Fruit fly (Drosophila melanogaster) whole organism, embryonic: ENCODE results near the gene UQCR-14.
A peak's percentile ranks its signal among the peaks of the same experiment; 100 is the strongest.

Experiments
- Abd-B ChIP-seq: fragments of 200-800 bp; sonication (Bioruptor generic); optimal IDR thresholded peaks from 2 replicates; lab custom pipeline; 2018; ENCODE audit warnings: missing biosample characterization, mild to moderate bottlenecking, missing genetic modification characterization, moderate library complexity
- Asciz ChIP-seq: fragments of 200-800 bp; sonication (Bioruptor generic); optimal IDR thresholded peaks from 2 replicates; lab custom pipeline; 2017; ENCODE audit warnings: missing biosample characterization, mild to moderate bottlenecking, missing genetic modification characterization, missing genetic modification reagents
- Atf3 ChIP-seq: fragments of 200-800 bp; sonication (Bioruptor generic); optimal IDR thresholded peaks from 3 replicates; lab custom pipeline; 2016; ENCODE audit warnings: missing biosample characterization, missing genetic modification characterization
- Awh ChIP-seq: fragments of 200-800 bp; sonication (Bioruptor generic); IDR thresholded peaks from 2 replicates; pipeline ENCODE4, ENCODE4 v1.3.6; 2022; ENCODE audit warnings: missing biosample characterization, missing genetic modification characterization
- Bgb ChIP-seq: fragments of 200-800 bp; sonication (Bioruptor generic); IDR thresholded peaks from 2 replicates; pipeline ENCODE4 v1.3.6; 2022; ENCODE audit warnings: missing biosample characterization, missing genetic modification characterization; ENCODE audit not compliant: partially characterized antibody
- Bteb2 ChIP-seq: fragments of 200-800 bp; sonication (Bioruptor generic); optimal IDR thresholded peaks from 2 replicates; lab custom pipeline; 2016; ENCODE audit warnings: missing biosample characterization, missing genetic modification characterization
- CG10209 ChIP-seq: fragments of 200-800 bp; sonication (Bioruptor generic); optimal IDR thresholded peaks from 3 replicates; lab custom pipeline; 2017; ENCODE audit warnings: missing biosample characterization, mild to moderate bottlenecking, missing genetic modification characterization, missing genetic modification reagents
- CG10274 ChIP-seq: fragments of 200-800 bp; sonication (Bioruptor generic); optimal IDR thresholded peaks from 3 replicates; lab custom pipeline; 2017; ENCODE audit warnings: missing biosample characterization, mild to moderate bottlenecking, missing genetic modification characterization
- CG10462 ChIP-seq: fragments of 200-800 bp; sonication (Bioruptor generic); optimal IDR thresholded peaks from 2 replicates; lab custom pipeline; 2016; ENCODE audit warnings: missing biosample characterization, missing genetic modification characterization
- CG12299 ChIP-seq: fragments of 200-800 bp; sonication (Bioruptor generic); optimal IDR thresholded peaks from 2 replicates; lab custom pipeline; 2018; ENCODE audit warnings: missing biosample characterization, mild to moderate bottlenecking, missing genetic modification characterization
- CG14014 ChIP-seq: fragments of 200-800 bp; sonication (Bioruptor generic); IDR thresholded peaks from 2 replicates; pipeline ENCODE4 v1.3.6; 2022; ENCODE audit warnings: missing biosample characterization, missing genetic modification characterization
- CG14710 ChIP-seq: fragments of 200-800 bp; sonication (Bioruptor generic); optimal IDR thresholded peaks from 3 replicates; lab custom pipeline; 2019; ENCODE audit warnings: missing biosample characterization, mild to moderate bottlenecking, missing genetic modification characterization, moderate library complexity
- CG16863 ChIP-seq: fragments of 200-800 bp; sonication (Bioruptor generic); optimal IDR thresholded peaks from 3 replicates; lab custom pipeline; 2016; ENCODE audit warnings: missing biosample characterization, missing genetic modification characterization
- CG17186 ChIP-seq: fragments of 200-800 bp; sonication (Bioruptor generic); optimal IDR thresholded peaks from 3 replicates; lab custom pipeline; 2017; ENCODE audit warnings: missing biosample characterization, missing genetic modification reagents, missing genetic modification characterization
- CG17328 ChIP-seq: fragments of 200-800 bp; sonication (Bioruptor generic); IDR thresholded peaks from 2 replicates; pipeline ENCODE4 v1.3.6; 2022; ENCODE audit warnings: missing biosample characterization, missing genetic modification characterization
- CG30020 ChIP-seq: fragments of 200-800 bp; optimal IDR thresholded peaks from 2 replicates; lab custom pipeline; 2019; ENCODE audit warnings: missing biosample characterization, mild to moderate bottlenecking, missing genetic modification characterization, moderate library complexity
- CG33213 ChIP-seq: fragments of 200-800 bp; sonication (Bioruptor generic); optimal IDR thresholded peaks from 3 replicates; lab custom pipeline; 2016; ENCODE audit warnings: missing biosample characterization, missing genetic modification characterization
- CG33557 ChIP-seq: fragments of 200-800 bp; sonication (Bioruptor generic); optimal IDR thresholded peaks from 2 replicates; lab custom pipeline; 2019; ENCODE audit warnings: missing biosample characterization, mild to moderate bottlenecking, missing genetic modification characterization, moderate library complexity
- CG3838 ChIP-seq: fragments of 200-800 bp; sonication (Bioruptor generic); optimal IDR thresholded peaks from 3 replicates; lab custom pipeline; 2016; ENCODE audit warnings: missing biosample characterization, missing genetic modification characterization
- CG6654 ChIP-seq: fragments of 200-800 bp; sonication (Bioruptor generic); optimal IDR thresholded peaks from 2 replicates; lab custom pipeline; 2017; ENCODE audit warnings: missing biosample characterization, mild to moderate bottlenecking, missing genetic modification characterization
- CG7745 ChIP-seq: fragments of 200-800 bp; sonication (Bioruptor generic); optimal IDR thresholded peaks from 2 replicates; lab custom pipeline; 2018; ENCODE audit warnings: missing biosample characterization, mild to moderate bottlenecking, missing genetic modification characterization, moderate library complexity
- CG7928 ChIP-seq: fragments of 200-800 bp; sonication (Bioruptor generic); optimal IDR thresholded peaks from 2 replicates; lab custom pipeline; 2017; ENCODE audit warnings: missing biosample characterization, mild to moderate bottlenecking, missing genetic modification characterization
- CG8388 ChIP-seq: fragments of 200-800 bp; sonication (Bioruptor generic); optimal IDR thresholded peaks from 2 replicates; lab custom pipeline; 2019; ENCODE audit warnings: missing biosample characterization, mild to moderate bottlenecking, missing genetic modification characterization, moderate library complexity
- CG9932 ChIP-seq: fragments of 200-800 bp; sonication (Bioruptor generic); IDR thresholded peaks from 2 replicates; pipeline ENCODE4 v1.3.6; 2022; ENCODE audit warnings: missing biosample characterization, missing genetic modification characterization
- D19A ChIP-seq: fragments of 200-800 bp; optimal IDR thresholded peaks from 3 replicates; lab custom pipeline; 2019; ENCODE audit warnings: missing biosample characterization, mild to moderate bottlenecking, missing genetic modification characterization, moderate library complexity
- HLH4C ChIP-seq: fragments of 200-800 bp; sonication (Bioruptor generic); IDR thresholded peaks from 3 replicates; pipeline ENCODE4 v1.3.6; 2022; ENCODE audit warnings: missing biosample characterization, missing genetic modification characterization; ENCODE audit not compliant: partially characterized antibody
- Hr78 ChIP-seq, 2 experiments: fragments of 200-800 bp in 1 of 2; fragments of >200 bp in 1 of 2; sonication (Bioruptor generic) in 1 of 2; optimal IDR thresholded peaks; 2 replicates each; lab custom pipeline; 2017 to 2019; ENCODE audit warnings: missing biosample characterization in 2 of 2, missing genetic modification characterization in 2 of 2, mild to moderate bottlenecking in 1 of 2, moderate library complexity in 1 of 2
- Meics ChIP-seq: fragments of 200-800 bp; sonication (Bioruptor generic); optimal IDR thresholded peaks from 2 replicates; lab custom pipeline; 2017; ENCODE audit warnings: missing biosample characterization, mild to moderate bottlenecking, missing genetic modification characterization
- Nf-YC ChIP-seq: fragments of 200-800 bp; optimal IDR thresholded peaks from 3 replicates; lab custom pipeline; 2019; ENCODE audit warnings: missing biosample characterization, mild to moderate bottlenecking, missing genetic modification characterization, moderate library complexity
- Sin3A ChIP-seq: fragments of >200 bp; optimal IDR thresholded peaks from 2 replicates; lab custom pipeline; 2018
- Xbp1 ChIP-seq: fragments of 200-800 bp; sonication (Bioruptor generic); optimal IDR thresholded peaks from 3 replicates; lab custom pipeline; 2016; ENCODE audit warnings: missing biosample characterization, mild to moderate bottlenecking, missing genetic modification characterization
- ara ChIP-seq: fragments of 200-800 bp; sonication (Bioruptor generic); IDR thresholded peaks from 2 replicates; pipeline ENCODE4 v1.3.6; 2022; ENCODE audit warnings: missing biosample characterization, missing genetic modification characterization
- cato ChIP-seq: fragments of 200-800 bp; sonication (Bioruptor generic); optimal IDR thresholded peaks from 2 replicates; lab custom pipeline; 2016; ENCODE audit warnings: missing biosample characterization, missing genetic modification characterization, borderline replicate concordance
- dm ChIP-seq: fragments of 200-800 bp; sonication (Bioruptor generic); optimal IDR thresholded peaks from 3 replicates; lab custom pipeline; 2016; ENCODE audit warnings: missing biosample characterization, missing genetic modification characterization
- dmrt99B ChIP-seq: fragments of 200-800 bp; sonication (Bioruptor generic); optimal IDR thresholded peaks from 2 replicates; lab custom pipeline; 2018; ENCODE audit warnings: missing biosample characterization, mild to moderate bottlenecking, missing genetic modification characterization, moderate library complexity
- esg ChIP-seq: fragments of 200-800 bp; sonication (Bioruptor generic); conservative IDR thresholded peaks from 2 replicates; pipeline ENCODE4 v1.3.6; 2022; ENCODE audit warnings: missing biosample characterization, missing genetic modification characterization
- fd102C ChIP-seq: fragments of 200-800 bp; sonication (Bioruptor generic); optimal IDR thresholded peaks from 2 replicates; lab custom pipeline; 2018; ENCODE audit warnings: missing biosample characterization, mild to moderate bottlenecking, missing genetic modification characterization, moderate library complexity
- fu2 ChIP-seq: fragments of 200-800 bp; sonication (Bioruptor generic); optimal IDR thresholded peaks from 2 replicates; lab custom pipeline; 2016; ENCODE audit warnings: missing biosample characterization, missing genetic modification characterization
- gce ChIP-seq: fragments of 200-800 bp; sonication (Bioruptor generic); IDR thresholded peaks from 3 replicates; pipeline ENCODE4 v1.3.6; 2022; ENCODE audit warnings: missing biosample characterization, missing genetic modification characterization
- gsb-n ChIP-seq: fragments of 200-800 bp; sonication (Bioruptor generic); optimal IDR thresholded peaks from 3 replicates; lab custom pipeline; 2018; ENCODE audit warnings: missing biosample characterization, mild to moderate bottlenecking, missing genetic modification characterization
- h ChIP-seq: fragments of >200 bp; optimal IDR thresholded peaks from 2 replicates; lab custom pipeline; 2017
- hth ChIP-seq: fragments of >200 bp; optimal IDR thresholded peaks from 2 replicates; lab custom pipeline; 2017; ENCODE audit warnings: inconsistent platforms
- jumu ChIP-seq: fragments of 200-800 bp; sonication (Bioruptor generic); optimal IDR thresholded peaks from 3 replicates; lab custom pipeline; 2016; ENCODE audit warnings: missing biosample characterization, missing genetic modification characterization
- kay ChIP-seq: fragments of 200-800 bp; sonication (Bioruptor generic); optimal IDR thresholded peaks from 2 replicates; lab custom pipeline; 2016; ENCODE audit warnings: missing biosample characterization, missing genetic modification characterization
- pb ChIP-seq: fragments of 200-800 bp; sonication (Bioruptor generic); optimal IDR thresholded peaks from 3 replicates; lab custom pipeline; 2016; ENCODE audit warnings: missing biosample characterization, missing genetic modification characterization
- row ChIP-seq: fragments of 200-800 bp; sonication (Bioruptor generic); IDR thresholded peaks from 3 replicates; pipeline ENCODE4 v1.3.6; 2022; ENCODE audit warnings: missing biosample characterization, missing genetic modification characterization
- slp2 ChIP-seq: fragments of 200-800 bp; sonication (Bioruptor generic); optimal IDR thresholded peaks from 2 replicates; lab custom pipeline; 2016; ENCODE audit warnings: missing biosample characterization, missing genetic modification characterization
- sna ChIP-seq: fragments of 200-800 bp; sonication (Bioruptor generic); IDR thresholded peaks from 2 replicates; pipeline ENCODE4 v1.3.6; 2022; ENCODE audit warnings: missing biosample characterization, missing genetic modification characterization; ENCODE audit not compliant: partially characterized antibody
- sqz ChIP-seq: fragments of 200-800 bp; sonication (Bioruptor generic); optimal IDR thresholded peaks from 3 replicates; lab custom pipeline; 2018; ENCODE audit warnings: missing biosample characterization, mild to moderate bottlenecking, missing genetic modification characterization
- vvl ChIP-seq: fragments of 200-800 bp; sonication (Bioruptor generic); IDR thresholded peaks from 2 replicates; pipeline ENCODE4 v1.3.6; 2022; ENCODE audit warnings: missing biosample characterization, missing genetic modification characterization
- wor ChIP-seq: fragments of 200-800 bp; sonication (Bioruptor generic); IDR thresholded peaks from 2 replicates; pipeline ENCODE4 v1.3.6; 2022; ENCODE audit warnings: missing biosample characterization, missing genetic modification characterization
- zfh2 ChIP-seq: fragments of 200-800 bp; sonication (Bioruptor generic); optimal IDR thresholded peaks from 2 replicates; lab custom pipeline; 2016; ENCODE audit warnings: missing biosample characterization, missing genetic modification characterization

Gene UQCR-14

dm6 chrX:16275854-16276338 is 10.2 kb upstream of the UQCR-14 start, which contains the start of the genes kat80 and Prosalpha4 (continued):
- no peak for TF ChIP-seq hth (lab: Kevin White, UChicago)
- no peak for TF ChIP-seq CG12299 (tag; lab: Kevin White, UChicago)
- no peak for TF ChIP-seq wor (GFP tag; lab: Robert Waterston, UW)
- TF ChIP-seq Xbp1, result peak; percentile 31
- TF ChIP-seq jumu (GFP tag; lab: Kevin White, UChicago), result no peak
- no peak for TF ChIP-seq dm (GFP tag; lab: Kevin White, UChicago)
- TF ChIP-seq kay, result no peak
- TF ChIP-seq pb, result no peak
- TF ChIP-seq Nf-YC, result peak; percentile 58
- no peak for TF ChIP-seq Hr78 (GFP tag; optimal IDR thresholded peaks at IDR 0.05; lab: Kevin White, UChicago)
- TF ChIP-seq vvl (GFP tag; lab: Robert Waterston, UW), result peak; percentile 39; the same call in 1 of the 2 replicates
- TF ChIP-seq CG17328, result 0 out of 2 replicates have a peak, but pooled peaks have one; percentile 11
- no peak for TF ChIP-seq CG3838 (GFP tag; lab: Kevin White, UChicago)
- peak; percentile 45 for TF ChIP-seq Meics (GFP tag; lab: Kevin White, UChicago)
- TF ChIP-seq HLH4C (GFP tag; lab: Robert Waterston, UW), result peak; percentile 33; the same call in 1 of the 3 replicates
- peak; percentile 0 for TF ChIP-seq CG8388 (GFP tag; lab: Kevin White, UChicago)
- TF ChIP-seq sna, result no peak
- peak; percentile 78 for TF ChIP-seq CG30020 (tag; lab: Kevin White, UChicago)
- no peak for TF ChIP-seq CG10462
- peak; percentile 96 for TF ChIP-seq CG7928 (GFP tag; lab: Kevin White, UChicago)
- TF ChIP-seq Bgb (GFP tag; lab: Robert Waterston, UW), result peak; percentile 79
- TF ChIP-seq esg (GFP tag; lab: Robert Waterston, UW), result no peak
- TF ChIP-seq CG17186 (GFP tag; lab: Kevin White, UChicago), result no peak
- TF ChIP-seq CG16863 (GFP tag; lab: Kevin White, UChicago), result no peak
- peak; percentile 5 for TF ChIP-seq CG10209
- TF ChIP-seq Awh, result no peak
- TF ChIP-seq CG10274 (GFP tag; lab: Kevin White, UChicago), result no peak
- TF ChIP-seq zfh2 (GFP tag; lab: Kevin White, UChicago), result no peak
- TF ChIP-seq CG9932 (GFP tag; lab: Robert Waterston, UW), result peak; percentile 64
- no peak for TF ChIP-seq fd102C (GFP tag; lab: Kevin White, UChicago)
- no peak for TF ChIP-seq CG33213 (GFP tag; lab: Kevin White, UChicago)
- TF ChIP-seq fu2, result no peak
- TF ChIP-seq ara (GFP tag; lab: Robert Waterston, UW), result no peak
- no peak for TF ChIP-seq CG6654 (GFP tag; lab: Kevin White, UChicago)
- TF ChIP-seq gsb-n, result no peak
- TF ChIP-seq Abd-B, result peak; percentile 5
- TF ChIP-seq CG33557, result no peak
- TF ChIP-seq Asciz (GFP tag; lab: Kevin White, UChicago), result no peak
- TF ChIP-seq D19A (tag; lab: Kevin White, UChicago), result peak; percentile 29
- TF ChIP-seq CG14014 (GFP tag; lab: Robert Waterston, UW), result no peak
- no peak for TF ChIP-seq Sin3A
- TF ChIP-seq row (GFP tag; lab: Robert Waterston, UW), result peak; percentile 77
- TF ChIP-seq h (lab: Kevin White, UChicago), result no peak
- no peak for TF ChIP-seq Atf3 (GFP tag; lab: Kevin White, UChicago)
- peak; percentile 67 for TF ChIP-seq CG14710 (tag; lab: Kevin White, UChicago)
- peak; percentile 32 for TF ChIP-seq dmrt99B (tag; lab: Kevin White, UChicago)
- TF ChIP-seq Bteb2 (GFP tag; lab: Kevin White, UChicago), result no peak
- TF ChIP-seq gce (GFP tag; lab: Robert Waterston, UW), result no peak
- peak; percentile 18 for TF ChIP-seq sqz
- TF ChIP-seq slp2, result no peak
- TF ChIP-seq cato (GFP tag; lab: Kevin White, UChicago), result no peak
- no peak for TF ChIP-seq CG7745
